Worm (Caenorhabditis elegans) whole organism, mixed stage, embryonic: ENCODE measurements around the gene rde-1.

Experiments used
- ham-2 ChIP-seq: fragments of 200-800 bp; sonication (Bioruptor generic); optimal IDR thresholded peaks from 2 replicates; lab custom pipeline; 2018; ENCODE audit warnings: mild to moderate bottlenecking, missing genetic modification characterization, missing compliant biosample characterization
- lin-13 ChIP-seq: fragments of 150-350 bp; optimal IDR thresholded peaks from 2 replicates; lab custom pipeline; 2014; ENCODE audit warnings: missing biosample characterization, missing genetic modification characterization
- nhr-12 ChIP-seq: fragments of 150-350 bp; optimal IDR thresholded peaks from 2 replicates; lab custom pipeline; 2014; ENCODE audit warnings: missing biosample characterization, missing genetic modification characterization
- nhr-237 ChIP-seq: fragments of 150-350 bp; optimal IDR thresholded peaks from 2 replicates; lab custom pipeline; 2014; ENCODE audit warnings: missing biosample characterization, missing genetic modification characterization
- unc-39 ChIP-seq: fragments of 150-350 bp; optimal IDR thresholded peaks from 2 replicates; lab custom pipeline; 2014; ENCODE audit warnings: missing biosample characterization, missing genetic modification characterization
- unc-62 ChIP-seq: fragments of 150-350 bp; optimal IDR thresholded peaks from 2 replicates; lab custom pipeline; 2014; ENCODE audit warnings: missing biosample characterization, missing genetic modification reagents, missing genetic modification characterization
- zip-8 ChIP-seq: fragments of 150-350 bp; optimal IDR thresholded peaks from 2 replicates; lab custom pipeline; 2014; ENCODE audit warnings: missing biosample characterization, missing genetic modification characterization

ce11 chrV:10018291-10018690 is 26.8 kb upstream of the rde-1 start:
- TF ChIP-seq unc-62 (no peak), nhr-12 (tag; lab: Kevin White, UChicago) (no peak), nhr-237 (tag; lab: Kevin White, UChicago) (no peak), lin-13 (no peak), ham-2 (GFP tag; lab: Kevin White, UChicago) (no peak), unc-39 (tag; lab: Kevin White, UChicago) (no peak), zip-8 (tag; lab: Kevin White, UChicago) (no peak)
